Worm (Caenorhabditis elegans) whole organism, midembryonic: ENCODE data around the gene Y116F11B.8.

Experiments
- T22C8.4 ChIP-seq: fragments of 200-800 bp; sonication (Bioruptor generic); IDR thresholded peaks from 2 replicates; pipeline ENCODE4 v1.3.6; 2022; ENCODE audit warnings: missing genetic modification characterization, missing compliant biosample characterization
- cog-1 ChIP-seq: sonication (generic microtip); optimal IDR thresholded peaks from 2 replicates; lab custom pipeline; 2016; ENCODE audit warnings: missing genetic modification characterization, missing compliant biosample characterization
- flt-1 ChIP-seq: fragments of 200-800 bp; sonication (Bioruptor generic); IDR thresholded peaks from 2 replicates; pipeline ENCODE4 v1.3.6; 2022; ENCODE audit warnings: missing genetic modification characterization, missing compliant biosample characterization
- klf-2 ChIP-seq: fragments of 200-800 bp; sonication (Bioruptor generic); conservative IDR thresholded peaks from 2 replicates; pipeline ENCODE4 v1.3.6; 2022; ENCODE audit warnings: missing genetic modification reagents, missing genetic modification characterization, missing compliant biosample characterization
- med-1 ChIP-seq: sonication (generic microtip); optimal IDR thresholded peaks from 2 replicates; lab custom pipeline; 2017; ENCODE audit warnings: missing genetic modification characterization, mild to moderate bottlenecking, missing compliant biosample characterization, antibody characterized with exemption, missing genetic modification reagents; ENCODE audit not compliant: insufficient read depth
- ref-1 ChIP-seq: fragments of 200-800 bp; sonication (Bioruptor generic); conservative IDR thresholded peaks from 2 replicates; pipeline ENCODE4 v1.3.6; 2022; ENCODE audit warnings: missing genetic modification reagents, missing genetic modification characterization, missing compliant biosample characterization
- tab-1 ChIP-seq: fragments of 200-800 bp; sonication (Bioruptor generic); IDR thresholded peaks from 2 replicates; pipeline ENCODE4 v1.3.6; 2022; ENCODE audit warnings: missing genetic modification characterization, missing compliant biosample characterization
- ztf-23 ChIP-seq: fragments of 200-800 bp; sonication (Bioruptor generic); IDR thresholded peaks from 2 replicates; pipeline ENCODE4 v1.3.6; 2022; ENCODE audit warnings: missing genetic modification reagents, missing genetic modification characterization, missing compliant biosample characterization
- ztf-29 ChIP-seq: fragments of 200-800 bp; sonication (Bioruptor generic); IDR thresholded peaks from 2 replicates; pipeline ENCODE4 v1.3.6; 2022; ENCODE audit warnings: missing genetic modification reagents, missing genetic modification characterization, missing compliant biosample characterization

- TF ChIP-seq flt-1 (GFP tag; lab: Robert Waterston, UW) (no peak), klf-2 (GFP tag; lab: Robert Waterston, UW) (no peak), ztf-29 (GFP tag; lab: Robert Waterston, UW) (no peak), med-1 (GFP tag; lab: Kevin White, UChicago) (no peak), tab-1 (GFP tag; lab: Robert Waterston, UW) (no peak), cog-1 (no peak), ztf-23 (GFP tag; lab: Robert Waterston, UW) (no peak), ref-1 (no peak), T22C8.4 (no peak)
Observed at ce11 chrV:19897982-19898381, 40.5 kb downstream of the Y116F11B.8 start.
